Worm (Caenorhabditis elegans) whole organism, L4/young adult: ENCODE measurements around the gene cbd-1.

Experiments used
- W03F9.2 ChIP-seq: fragments of 150-350 bp; optimal IDR thresholded peaks from 2 replicates; lab custom pipeline; 2014; ENCODE audit warnings: missing biosample characterization, missing genetic modification characterization
- dao-5 ChIP-seq: sonication (generic microtip); optimal IDR thresholded peaks from 2 replicates; lab custom pipeline; 2016; ENCODE audit warnings: missing genotype, missing genetic modification characterization, moderate library complexity, missing compliant biosample characterization
- him-1 ChIP-seq: sonication (generic microtip); optimal IDR thresholded peaks from 2 replicates; lab custom pipeline; 2016; ENCODE audit warnings: missing genotype, missing genetic modification reagents, missing genetic modification characterization, missing compliant biosample characterization

DNA sequence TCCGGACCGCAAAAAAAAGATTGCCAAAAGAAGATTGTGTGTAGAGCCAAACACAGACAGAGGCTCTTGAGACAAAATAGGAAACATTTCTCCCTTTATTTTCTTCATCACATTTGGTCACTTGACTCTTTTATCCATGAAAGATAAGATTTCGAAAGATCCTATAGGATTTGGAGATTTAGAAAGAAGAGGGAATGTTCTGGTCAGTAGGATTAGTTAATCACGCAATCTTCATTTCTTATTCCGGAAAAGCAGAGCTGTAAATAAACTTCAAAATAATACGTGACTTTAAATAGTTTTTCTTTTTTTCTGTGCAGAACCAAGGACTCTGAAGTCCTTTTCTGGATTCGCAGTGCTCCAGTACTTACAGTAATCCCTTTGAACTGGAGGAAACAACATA, 25.5 kb upstream of the cbd-1 start:
- TF ChIP-seq him-1 (no peak), W03F9.2 (no peak), dao-5 (tag; lab: Kevin White, UChicago) (no peak)
